Worm (Caenorhabditis elegans) whole organism, L4/young adult: Measurements from ENCODE around the gene Y48B6A.1.

ENCODE experiments used
- W03F9.2 ChIP-seq: fragments of 150-350 bp; optimal IDR thresholded peaks from 2 replicates; lab custom pipeline; 2014; ENCODE audit warnings: missing biosample characterization, missing genetic modification characterization
- dao-5 ChIP-seq: sonication (generic microtip); optimal IDR thresholded peaks from 2 replicates; lab custom pipeline; 2016; ENCODE audit warnings: missing genotype, missing genetic modification characterization, moderate library complexity, missing compliant biosample characterization
- him-1 ChIP-seq: sonication (generic microtip); optimal IDR thresholded peaks from 2 replicates; lab custom pipeline; 2016; ENCODE audit warnings: missing genotype, missing genetic modification reagents, missing genetic modification characterization, missing compliant biosample characterization

- TF ChIP-seq him-1 (tag; lab: Kevin White, UChicago), result no peak
- TF ChIP-seq W03F9.2 (tag; lab: Kevin White, UChicago), result no peak
- no peak for TF ChIP-seq dao-5 (tag; lab: Kevin White, UChicago)
Observed at ce11 chrII:14106164-14106563, 48.0 kb downstream of the Y48B6A.1 start.
